Fruit fly (Drosophila melanogaster) ovary, adult (tissue): ENCODE measurements around the gene Ekar.

Experiments
- CG17801 ChIP-seq: fragments of 200-800 bp; optimal IDR thresholded peaks from 2 replicates; lab custom pipeline; 2019; ENCODE audit warnings: missing biosample characterization, mild to moderate bottlenecking, missing genetic modification characterization, moderate library complexity; ENCODE audit not compliant: partially characterized antibody

Gene Ekar

DNA sequence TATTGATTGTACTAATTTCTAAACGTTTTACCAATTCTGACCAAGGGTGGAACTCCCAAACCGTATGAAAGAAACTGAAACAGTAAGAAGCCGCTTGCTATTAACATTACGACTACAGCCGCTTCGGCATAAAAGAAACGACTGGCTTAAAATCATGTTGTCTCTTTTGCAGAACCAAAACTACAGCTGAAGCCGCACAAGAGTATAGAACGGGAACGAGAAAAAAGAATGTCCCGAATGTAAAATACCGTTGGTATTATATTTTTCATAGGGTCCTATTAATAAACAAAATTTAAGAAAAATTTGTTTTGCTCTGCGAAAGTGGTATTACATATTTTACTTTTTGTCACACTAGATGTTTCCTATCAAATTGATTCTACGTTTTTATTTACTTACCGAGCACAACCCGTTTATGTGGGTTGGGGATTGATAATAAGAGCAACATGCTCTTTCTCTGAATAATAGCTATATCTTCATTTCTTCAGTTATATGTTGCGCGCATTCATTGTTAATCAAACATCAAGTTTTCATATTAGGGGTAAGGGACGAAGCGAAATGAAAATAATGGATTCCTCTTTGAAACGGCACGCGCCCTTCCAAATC is at the start of gene Ekar:
Gene Ekar (minus strand): TSS at position 143 of the 603 bp plus-strand sequence.
- TF ChIP-seq CG17801 (GFP tag; lab: Kevin White, UChicago) = no peak

DNA sequence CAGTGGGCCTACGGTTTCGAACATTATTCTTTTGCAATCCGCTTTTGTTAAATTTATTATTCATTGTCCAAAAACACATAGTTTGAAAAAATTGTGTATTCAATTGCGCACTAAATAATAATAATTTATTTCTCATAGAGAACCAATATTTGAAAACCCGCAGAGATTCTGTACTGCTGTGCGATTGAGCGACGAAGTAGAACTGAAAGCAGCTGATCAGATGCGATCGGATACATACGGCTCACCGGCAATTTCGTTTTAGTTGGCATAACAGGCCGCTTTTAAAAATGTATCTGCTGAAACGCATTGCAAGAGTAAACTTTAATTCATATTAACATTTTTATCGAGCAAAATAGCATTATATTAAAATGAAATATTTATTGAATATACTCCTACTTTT is 49.5 kb upstream of the Ekar start, which contains the start of gene myo:
Gene myo (minus strand): TSS at position 211 of the 400 bp plus-strand sequence.
- TF ChIP-seq CG17801 (GFP tag; lab: Kevin White, UChicago) = peak; percentile 67

DNA sequence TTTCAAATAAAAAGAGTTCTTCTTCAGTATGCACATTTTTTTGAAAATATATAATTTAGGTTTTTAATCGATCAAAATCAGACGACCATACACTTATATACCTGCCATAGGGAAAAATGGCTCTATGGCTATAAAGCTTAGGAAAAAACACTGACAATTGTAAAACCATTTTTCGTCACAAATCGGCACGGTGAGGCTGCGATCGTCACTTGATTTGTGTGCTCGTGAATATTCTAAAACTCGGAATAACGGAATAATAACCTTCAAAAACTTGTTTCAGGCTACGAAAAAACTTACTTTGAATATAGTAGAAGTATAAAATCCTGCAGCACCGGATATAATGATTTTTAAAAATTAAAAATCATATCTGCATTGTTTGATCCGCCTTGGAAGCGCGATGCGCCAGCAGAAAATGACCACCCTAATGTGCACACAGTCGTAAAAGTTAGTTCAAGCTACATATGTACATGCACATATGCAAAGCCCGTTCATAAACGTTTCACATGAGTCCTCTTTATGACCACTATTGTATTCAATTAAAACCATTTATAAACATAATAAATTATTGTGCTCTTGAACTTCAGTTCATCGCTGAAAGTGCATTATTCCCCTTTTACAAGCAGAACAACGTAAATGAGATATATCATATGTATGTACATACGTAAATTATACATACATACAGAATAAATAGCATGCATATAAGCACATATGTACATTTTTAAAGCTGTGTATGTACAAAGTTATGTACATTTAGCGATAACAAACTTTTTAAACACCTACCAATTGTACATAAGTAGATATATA is 48.8 kb upstream of the Ekar start:
- peak; percentile 52 for TF ChIP-seq CG17801 (GFP tag; lab: Kevin White, UChicago)

DNA sequence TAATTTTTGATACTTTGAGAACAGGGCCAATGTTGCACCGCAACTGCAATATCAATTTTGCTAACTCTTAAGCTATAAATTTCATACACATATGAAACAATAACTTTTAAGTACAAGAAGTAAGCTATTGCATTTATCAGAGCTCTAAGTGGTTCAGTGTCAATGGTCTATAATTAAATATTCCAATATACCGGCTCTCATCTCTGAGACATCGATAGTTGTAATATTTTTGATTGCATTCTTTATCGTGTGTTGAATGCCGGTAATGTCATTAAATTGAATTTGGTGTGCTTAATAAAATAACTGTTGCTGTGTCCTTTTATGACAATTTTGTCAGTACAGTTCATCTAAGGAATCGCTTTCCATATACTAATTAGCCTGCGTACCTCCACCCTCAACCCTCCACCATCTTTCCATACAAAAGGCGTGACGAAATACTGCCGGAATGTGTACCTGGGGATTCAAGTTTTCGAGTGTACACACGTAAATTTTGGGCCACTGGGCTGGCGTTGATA is 24.6 kb upstream of the Ekar start, which contains the start of gene CG11360:
Gene CG11360 (plus strand): TSS at position 238 of the 515 bp plus-strand sequence.
- TF ChIP-seq CG17801 (GFP tag; lab: Kevin White, UChicago) = no peak

- no peak for TF ChIP-seq CG17801 (GFP tag; lab: Kevin White, UChicago)
Observed at dm6 chr4:664277-664676, 17.9 kb upstream of the Ekar start.

dm6 chr4:663055-663670 is 16.8 kb upstream of the Ekar start, which contains the start of the genes CG46466 and Slip1:
Gene CG46466 (minus strand): TSS chr4:663124.
Gene Slip1 (plus strand): TSS chr4:663621.
- no peak for TF ChIP-seq CG17801 (GFP tag; lab: Kevin White, UChicago)

dm6 chr4:662101-662500 is 15.7 kb upstream of the Ekar start:
- TF ChIP-seq CG17801 (GFP tag; lab: Kevin White, UChicago) = no peak

- peak; percentile 65 for TF ChIP-seq CG17801 (GFP tag; lab: Kevin White, UChicago)
Observed at dm6 chr4:659884-660846, 13.8 kb upstream of the Ekar start, which contains the start of gene gw. Gene gw (minus strand): TSS chr4:660608.

DNA sequence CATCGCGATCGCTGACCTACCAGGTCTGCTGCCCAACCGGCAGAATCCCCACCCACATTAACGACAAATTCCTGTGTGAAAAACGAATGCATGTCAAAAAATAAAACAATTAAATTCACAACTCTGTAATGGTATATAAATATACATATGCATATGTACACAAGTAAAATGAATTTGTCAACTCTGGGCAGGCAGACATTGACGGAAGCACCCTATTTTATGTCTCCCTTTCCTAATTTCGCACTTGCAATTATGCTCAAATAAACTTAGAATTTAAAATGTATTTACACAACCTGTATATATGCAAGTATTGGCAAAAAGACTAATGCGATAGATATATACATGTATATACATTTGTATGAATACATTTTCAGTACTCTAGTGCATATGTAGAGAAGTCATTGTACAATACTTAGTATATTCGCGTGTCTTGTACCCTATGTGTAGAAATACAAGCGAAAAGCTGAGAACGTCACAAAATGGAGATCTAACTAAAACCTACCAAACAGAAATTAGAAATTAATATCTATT is 12.8 kb upstream of the Ekar start:
- no peak for TF ChIP-seq CG17801 (GFP tag; lab: Kevin White, UChicago)

dm6 chr4:647388-647787 is 1.0 kb upstream of the Ekar start:
- TF ChIP-seq CG17801 (GFP tag; lab: Kevin White, UChicago) = no peak

- TF ChIP-seq CG17801 (GFP tag; lab: Kevin White, UChicago) = no peak
Observed at dm6 chr4:629391-629790, 17.0 kb downstream of the Ekar start, which contains the start of gene Gat. Gene Gat (plus strand): TSS chr4:629691.

DNA sequence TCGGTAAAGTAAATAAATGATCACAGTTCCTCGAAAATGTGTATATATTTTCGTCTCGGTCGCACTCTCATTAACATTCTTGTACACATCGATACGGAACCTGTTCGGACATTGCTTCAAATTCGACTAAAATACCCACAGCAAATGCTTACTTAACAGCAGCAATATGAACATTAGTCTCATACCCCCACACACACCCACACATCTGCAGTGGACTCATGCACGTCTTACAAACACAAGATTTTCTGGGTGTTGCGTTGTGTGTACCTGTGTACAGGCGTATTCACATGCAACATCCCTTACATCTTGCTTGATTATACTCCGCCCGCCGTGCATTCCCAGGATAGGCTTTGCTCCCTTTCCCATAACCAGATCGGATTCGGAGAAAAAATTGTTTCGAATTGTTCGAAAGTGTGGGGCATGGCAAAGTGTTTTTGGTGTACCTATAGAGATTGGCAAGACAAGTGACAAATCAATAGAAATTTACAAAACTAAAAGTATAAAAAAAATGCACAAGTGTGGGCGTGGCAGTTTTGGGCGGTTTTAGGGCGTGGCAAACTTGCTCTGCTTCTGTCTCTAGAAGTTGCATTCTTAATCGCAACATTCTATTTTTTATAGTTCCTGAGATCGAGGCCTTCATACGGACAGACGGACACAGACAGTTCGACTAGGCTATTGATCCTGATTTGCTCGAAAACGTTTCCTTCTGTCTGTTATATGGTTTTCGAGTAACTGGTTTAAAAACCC is 20.3 kb downstream of the Ekar start, which contains the start of gene mav:
Gene mav (minus strand): TSS at position 134 of the 747 bp plus-strand sequence.
- no peak for TF ChIP-seq CG17801 (GFP tag; lab: Kevin White, UChicago)
